Worm (Caenorhabditis elegans) whole organism, L4 larva: ENCODE measurements around the gene sumv-1.
A peak's percentile ranks its signal among the peaks of the same experiment; 100 is the strongest.

Experiments used
- T26A8.4 ChIP-seq: fragments of 200-800 bp; sonication (Bioruptor generic); IDR thresholded peaks from 2 replicates; pipeline ENCODE4 v1.3.6; 2022; ENCODE audit warnings: missing genetic modification characterization, missing compliant biosample characterization
- Y105C5A.15 ChIP-seq: fragments of 200-800 bp; sonication (Bioruptor generic); IDR thresholded peaks from 2 replicates; pipeline ENCODE4 v1.3.6; 2022; ENCODE audit warnings: missing genetic modification characterization, missing compliant biosample characterization
- Y5F2A.4 ChIP-seq: fragments of 200-800 bp; sonication (Bioruptor generic); optimal IDR thresholded peaks from 2 replicates; lab custom pipeline; 2018; ENCODE audit warnings: mild to moderate bottlenecking, missing genetic modification characterization, missing compliant biosample characterization
- ama-1 ChIP-seq: fragments of 150-350 bp; optimal IDR thresholded peaks from 2 replicates; lab custom pipeline; 2014; ENCODE audit warnings: inconsistent platforms, mixed read lengths
- ceh-28 ChIP-seq: fragments of 150-350 bp; optimal IDR thresholded peaks from 2 replicates; lab custom pipeline; 2014; ENCODE audit warnings: missing biosample characterization, missing genetic modification reagents, missing genetic modification characterization
- ceh-62 ChIP-seq: sonication (generic microtip); optimal IDR thresholded peaks from 2 replicates; lab custom pipeline; 2017; ENCODE audit warnings: missing biosample characterization, missing genetic modification characterization
- ces-1 ChIP-seq: fragments of 150-350 bp; sonication (generic microtip); optimal IDR thresholded peaks from 4 replicates; lab custom pipeline; 2014; ENCODE audit warnings: missing biosample characterization, missing genetic modification reagents, missing genetic modification characterization
- daf-12 ChIP-seq: fragments of 150-350 bp; optimal IDR thresholded peaks from 2 replicates; lab custom pipeline; 2014; ENCODE audit warnings: missing biosample characterization, missing genetic modification reagents, missing genetic modification characterization
- daf-16 ChIP-seq, 3 experiments: sonication (generic microtip); optimal IDR thresholded peaks; 2 replicates each; lab custom pipeline; 2016 to 2017; ENCODE audit warnings: missing genetic modification characterization in 3 of 3, missing genetic modification reagents in 3 of 3, mild to moderate bottlenecking in 2 of 3, missing compliant biosample characterization in 2 of 3, missing biosample characterization in 1 of 3, moderate library complexity in 1 of 3
- daf-8 ChIP-seq: fragments of 200-800 bp; sonication (Bioruptor generic); IDR thresholded peaks from 2 replicates; pipeline ENCODE4 v1.3.6; 2022; ENCODE audit warnings: missing genetic modification characterization, missing compliant biosample characterization
- dmd-9 ChIP-seq: fragments of 200-800 bp; sonication (Bioruptor generic); IDR thresholded peaks from 2 replicates; pipeline ENCODE4 v1.3.6; 2022; ENCODE audit warnings: missing genetic modification reagents, missing genetic modification characterization, missing compliant biosample characterization
- dve-1 ChIP-seq: sonication (generic microtip); optimal IDR thresholded peaks from 2 replicates; lab custom pipeline; 2017; ENCODE audit warnings: antibody characterized with exemption, mild to moderate bottlenecking, missing genetic modification characterization, missing compliant biosample characterization; ENCODE audit not compliant: insufficient read depth
- egl-27 ChIP-seq: sonication (generic microtip); optimal IDR thresholded peaks from 3 replicates; lab custom pipeline; 2017; ENCODE audit warnings: missing biosample characterization, missing genetic modification reagents, missing genetic modification characterization
- egl-43 ChIP-seq: fragments of 200-800 bp; sonication (Bioruptor generic); IDR thresholded peaks from 2 replicates; pipeline ENCODE4 v1.3.6; 2022; ENCODE audit warnings: missing genetic modification reagents, missing genetic modification characterization, missing compliant biosample characterization
- gei-8 ChIP-seq: fragments of 200-800 bp; sonication (Bioruptor generic); optimal IDR thresholded peaks from 2 replicates; lab custom pipeline; 2018; ENCODE audit warnings: mild to moderate bottlenecking, missing genetic modification characterization, missing compliant biosample characterization
- hmg-1.1 ChIP-seq: fragments of 200-800 bp; sonication (Bioruptor generic); IDR thresholded peaks from 2 replicates; pipeline ENCODE4 v1.3.6; 2022; ENCODE audit warnings: missing genetic modification reagents, missing genetic modification characterization, missing compliant biosample characterization
- jun-1 ChIP-seq: fragments of 150-350 bp; optimal IDR thresholded peaks from 2 replicates; lab custom pipeline; 2014; ENCODE audit warnings: missing biosample characterization, missing genetic modification reagents, missing genetic modification characterization
- lin-38 ChIP-seq: fragments of 200-800 bp; sonication (Bioruptor generic); IDR thresholded peaks from 2 replicates; pipeline ENCODE4 v1.3.6; 2022; ENCODE audit warnings: missing genetic modification reagents, missing genetic modification characterization, missing compliant biosample characterization
- lsy-2 ChIP-seq, 2 experiments: fragments of 150-350 bp in 1 of 2; sonication (generic microtip) in 1 of 2; optimal IDR thresholded peaks; 2 replicates each; lab custom pipeline; 2014 to 2017; ENCODE audit warnings: missing biosample characterization in 2 of 2, missing genetic modification characterization in 2 of 2
- nhr-10 ChIP-seq: fragments of 150-350 bp; optimal IDR thresholded peaks from 2 replicates; lab custom pipeline; 2014; ENCODE audit warnings: missing biosample characterization, missing genetic modification characterization
- nhr-28 ChIP-seq: fragments of 150-350 bp; optimal IDR thresholded peaks from 2 replicates; lab custom pipeline; 2014; ENCODE audit warnings: missing biosample characterization, missing genetic modification characterization
- nhr-42 ChIP-seq: fragments of 200-800 bp; sonication (Bioruptor generic); IDR thresholded peaks from 2 replicates; pipeline ENCODE4 v1.3.6; 2022; ENCODE audit warnings: missing genetic modification characterization, missing compliant biosample characterization
- nhr-77 ChIP-seq: fragments of 150-350 bp; optimal IDR thresholded peaks from 2 replicates; lab custom pipeline; 2014; ENCODE audit warnings: missing biosample characterization, missing genetic modification characterization
- sdz-12 ChIP-seq: fragments of 200-800 bp; sonication (Bioruptor generic); optimal IDR thresholded peaks from 2 replicates; lab custom pipeline; 2018; ENCODE audit warnings: mild to moderate bottlenecking, missing genetic modification characterization, missing compliant biosample characterization
- snpc-4 ChIP-seq: fragments of 150-350 bp; optimal IDR thresholded peaks from 2 replicates; lab custom pipeline; 2014; ENCODE audit warnings: missing biosample characterization, missing genetic modification characterization
- spr-1 ChIP-seq: sonication (generic microtip); optimal IDR thresholded peaks from 2 replicates; lab custom pipeline; 2016; ENCODE audit warnings: mild to moderate bottlenecking, missing genetic modification characterization, missing compliant biosample characterization
- tra-1 ChIP-seq: fragments of 200-800 bp; sonication (Bioruptor generic); IDR thresholded peaks from 2 replicates; pipeline ENCODE4 v1.3.6; 2022; ENCODE audit warnings: missing genetic modification reagents, missing genetic modification characterization, missing compliant biosample characterization
- unc-39 ChIP-seq: sonication (generic microtip); optimal IDR thresholded peaks from 2 replicates; lab custom pipeline; 2017; ENCODE audit warnings: missing biosample characterization, missing genetic modification characterization
- unc-62 ChIP-seq, 3 experiments: fragments of 150-350 bp in 1 of 3; sonication (generic microtip); optimal IDR thresholded peaks in 2 of 3; peaks in 1 of 3; 1 replicate in 1 of 3; 2 replicates in 2 of 3; lab custom pipeline; 2014 to 2017; ENCODE audit warnings: missing biosample characterization in 3 of 3, missing genetic modification characterization in 3 of 3, missing genetic modification reagents in 3 of 3, missing genotype in 1 of 3
- vab-7 ChIP-seq: fragments of 200-800 bp; sonication (Bioruptor generic); IDR thresholded peaks from 2 replicates; pipeline ENCODE4 v1.3.6; 2022; ENCODE audit warnings: missing genetic modification reagents, missing genetic modification characterization, missing compliant biosample characterization
- zfp-3 ChIP-seq: fragments of 200-800 bp; sonication (Bioruptor generic); conservative IDR thresholded peaks from 2 replicates; pipeline ENCODE4 v1.3.6; 2022; ENCODE audit warnings: missing genetic modification reagents, missing genetic modification characterization, missing compliant biosample characterization
- zip-11 ChIP-seq: fragments of 200-800 bp; sonication (Bioruptor generic); IDR thresholded peaks from 2 replicates; pipeline ENCODE4 v1.3.6; 2022; ENCODE audit warnings: missing genetic modification characterization, missing compliant biosample characterization
- ztf-7 ChIP-seq: fragments of 150-350 bp; optimal IDR thresholded peaks from 2 replicates; lab custom pipeline; 2014; ENCODE audit warnings: missing biosample characterization, missing genetic modification characterization

The sumv-1 gene

DNA sequence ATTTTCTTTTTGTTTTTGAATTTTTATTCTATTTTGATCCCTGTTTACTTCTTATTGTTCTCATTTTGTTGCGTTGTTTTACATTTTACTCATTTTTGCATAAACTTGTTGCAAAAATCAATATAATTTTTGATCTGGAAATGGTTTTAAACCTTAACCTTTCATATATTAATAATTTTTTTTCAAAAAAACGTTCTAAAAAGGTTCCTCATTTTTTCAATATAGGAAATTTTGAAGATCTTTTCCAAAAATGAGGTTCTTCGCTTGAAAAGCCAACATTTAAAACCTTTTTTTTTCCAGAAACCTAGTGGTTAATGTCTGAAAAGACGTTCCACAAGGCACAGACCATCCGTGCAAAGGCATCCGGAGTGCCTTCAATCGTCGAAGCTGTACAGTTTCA, 6.4 kb upstream of the sumv-1 start, which contains the start of gene gop-3:
Gene gop-3 (plus strand): TSS at position 301 of the 400 bp plus-strand sequence.
- TF ChIP-seq ztf-7 = no peak

DNA sequence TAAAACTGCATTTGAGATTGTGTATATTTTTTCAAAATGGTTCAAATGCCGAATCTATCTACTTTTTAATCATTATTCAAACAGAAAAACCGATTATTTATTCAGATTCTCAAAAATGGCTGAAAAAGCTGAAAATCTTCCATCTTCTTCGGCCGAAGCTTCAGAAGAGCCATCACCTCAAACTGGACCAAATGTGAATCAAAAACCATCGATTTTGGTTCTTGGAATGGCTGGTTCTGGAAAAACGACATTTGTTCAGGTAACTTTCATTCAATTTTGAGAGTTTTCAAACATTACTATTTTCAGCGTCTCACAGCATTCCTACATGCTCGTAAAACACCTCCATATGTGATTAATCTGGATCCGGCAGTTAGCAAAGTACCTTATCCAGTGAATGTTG, 4.9 kb upstream of the sumv-1 start, which contains the start of gene gop-2:
Gene gop-2 (plus strand): TSS at position 106 of the 400 bp plus-strand sequence.
- TF ChIP-seq nhr-10 (tag; lab: Kevin White, UChicago) = no peak
- peak; percentile 24 for TF ChIP-seq ama-1 (lab: Kevin White, UChicago)
- no peak for TF ChIP-seq vab-7 (GFP tag; lab: Robert Waterston, UW)
- TF ChIP-seq snpc-4 (tag; lab: Kevin White, UChicago) = no peak
- no peak for TF ChIP-seq egl-43
- no peak for TF ChIP-seq spr-1 (tag; lab: Kevin White, UChicago)
- no peak for TF ChIP-seq Y105C5A.15
- TF ChIP-seq unc-39 = no peak
- TF ChIP-seq nhr-42 = no peak
- no peak for TF ChIP-seq T26A8.4 (GFP tag; lab: Robert Waterston, UW)
- TF ChIP-seq unc-62 (GFP tag; optimal IDR thresholded peaks at IDR 0.05 in 1 of 2; lab: Kevin White, UChicago) = peak in 1 of 2 experiments; percentile 92
- TF ChIP-seq unc-62 (tag; optimal IDR thresholded peaks at IDR 0.05; lab: Kevin White, UChicago) = no peak

- peak in 1 of 2 experiments; percentile 8 for TF ChIP-seq unc-62 (GFP tag; optimal IDR thresholded peaks at IDR 0.05 in 1 of 2; lab: Kevin White, UChicago)
- no peak for TF ChIP-seq unc-62 (tag; optimal IDR thresholded peaks at IDR 0.05; lab: Kevin White, UChicago)
- TF ChIP-seq jun-1 (tag; lab: Kevin White, UChicago) = no peak
Measured at ce11 chrIII:5248706-5249105, 5.3 kb downstream of the sumv-1 start.

- TF ChIP-seq daf-12 (no peak), ama-1 (lab: Kevin White, UChicago) (no peak), vab-7 (GFP tag; lab: Robert Waterston, UW) (no peak), lin-38 (GFP tag; lab: Robert Waterston, UW) (no peak), daf-16 (GFP tag; optimal IDR thresholded peaks at IDR 0.05; lab: Kevin White, UChicago) (no peak), daf-16 (tag; optimal IDR thresholded peaks at IDR 0.05; lab: Kevin White, UChicago) (no peak), dve-1 (no peak), T26A8.4 (GFP tag; lab: Robert Waterston, UW) (no peak), egl-27 (tag; lab: Kevin White, UChicago) (no peak), ces-1 (GFP tag; lab: Kevin White, UChicago) (no peak), zfp-3 (no peak), ceh-62 (tag; lab: Kevin White, UChicago) (no peak)
Measured at ce11 chrIII:5245067-5245466, 8.9 kb downstream of the sumv-1 start.

DNA sequence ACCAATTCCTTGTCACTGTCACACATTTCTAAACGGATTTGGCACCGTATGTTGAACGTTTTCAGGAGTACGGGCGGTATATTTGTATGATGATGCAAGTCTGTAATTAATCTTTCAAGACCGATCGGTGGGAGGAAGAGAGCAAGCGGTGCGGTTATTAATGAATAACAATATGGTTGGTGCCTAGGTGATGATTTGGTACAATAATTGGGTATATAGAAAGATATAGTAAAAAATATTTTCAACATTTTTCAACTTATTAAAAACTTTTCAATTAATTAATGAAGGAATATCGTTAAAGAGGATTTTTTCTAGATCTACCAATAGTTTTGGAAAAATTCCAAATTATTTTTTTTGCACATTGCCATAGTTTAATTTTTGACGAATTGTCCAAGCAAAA, 9.4 kb downstream of the sumv-1 start, which contains the start of gene cnd-1:
Gene cnd-1 (minus strand): TSS at position 101 of the 400 bp plus-strand sequence.
- TF ChIP-seq unc-62 (GFP tag; optimal IDR thresholded peaks at IDR 0.05 in 1 of 2; lab: Kevin White, UChicago) (peak in 1 of 2 experiments; percentile 58), unc-62 (tag; optimal IDR thresholded peaks at IDR 0.05; lab: Kevin White, UChicago) (no peak), daf-12 (no peak)
- TF ChIP-seq, all 104 proteins: peak for 1

- TF ChIP-seq egl-43 (no peak), lsy-2 (tag; optimal IDR thresholded peaks at IDR 0.05; lab: Kevin White, UChicago) (no peak), Y5F2A.4 (GFP tag; lab: Kevin White, UChicago) (no peak), gei-8 (GFP tag; lab: Kevin White, UChicago) (no peak), sdz-12 (no peak), ceh-28 (tag; lab: Kevin White, UChicago) (no peak), nhr-77 (tag; lab: Kevin White, UChicago) (no peak), tra-1 (no peak), zip-11 (no peak), daf-8 (GFP tag; lab: Robert Waterston, UW) (no peak), nhr-28 (tag; lab: Kevin White, UChicago) (no peak), hmg-1.1 (GFP tag; lab: Robert Waterston, UW) (no peak), dmd-9 (no peak)
Measured at ce11 chrIII:5241854-5242253, 12.1 kb downstream of the sumv-1 start.
